Fruit fly (Drosophila melanogaster) whole organism, embryonic: ENCODE results near the gene Lon.

Experiments
- ATbp ChIP-seq: fragments of 200-800 bp; sonication (Bioruptor generic); optimal IDR thresholded peaks from 2 replicates; lab custom pipeline; 2017; ENCODE audit warnings: missing biosample characterization, mild to moderate bottlenecking, missing genetic modification characterization, missing genetic modification reagents
- Atf-2 ChIP-seq: fragments of 200-800 bp; sonication (Bioruptor generic); optimal IDR thresholded peaks from 2 replicates; lab custom pipeline; 2016; ENCODE audit warnings: missing biosample characterization, missing genetic modification characterization
- CG10147 ChIP-seq: fragments of 200-800 bp; sonication (Bioruptor generic); optimal IDR thresholded peaks from 2 replicates; lab custom pipeline; 2019; ENCODE audit warnings: missing biosample characterization, mild to moderate bottlenecking, missing genetic modification characterization, moderate library complexity
- CG10321 ChIP-seq: fragments of 200-800 bp; sonication (Bioruptor generic); IDR thresholded peaks from 2 replicates; pipeline ENCODE4 v1.3.6; 2022; ENCODE audit warnings: missing biosample characterization, missing genetic modification characterization
- CG10959 ChIP-seq: fragments of 200-800 bp; sonication (Bioruptor generic); IDR thresholded peaks from 2 replicates; pipeline ENCODE4 v1.3.6; 2022; ENCODE audit warnings: missing biosample characterization, missing genetic modification characterization
- CG12299 ChIP-seq: fragments of 200-800 bp; sonication (Bioruptor generic); optimal IDR thresholded peaks from 2 replicates; lab custom pipeline; 2018; ENCODE audit warnings: missing biosample characterization, mild to moderate bottlenecking, missing genetic modification characterization
- CG13894 ChIP-seq: fragments of 200-800 bp; sonication (Bioruptor generic); optimal IDR thresholded peaks from 3 replicates; lab custom pipeline; 2018; ENCODE audit warnings: missing biosample characterization, mild to moderate bottlenecking, missing genetic modification characterization, moderate library complexity
- CG14441 ChIP-seq: fragments of 200-800 bp; sonication (Bioruptor generic); IDR thresholded peaks from 2 replicates; pipeline ENCODE4 v1.3.6; 2022; ENCODE audit warnings: missing biosample characterization, missing genetic modification characterization
- CG14667 ChIP-seq: fragments of 200-800 bp; sonication (Bioruptor generic); IDR thresholded peaks from 2 replicates; pipeline ENCODE4 v1.3.6; 2022; ENCODE audit warnings: missing biosample characterization, missing genetic modification characterization
- CG14860 ChIP-seq: fragments of 200-800 bp; sonication (Bioruptor generic); IDR thresholded peaks from 3 replicates; pipeline ENCODE4 v1.3.6; 2022; ENCODE audit warnings: missing biosample characterization, missing genetic modification characterization; ENCODE audit not compliant: partially characterized antibody
- CG15011 ChIP-seq: fragments of 200-800 bp; sonication (Bioruptor generic); optimal IDR thresholded peaks from 3 replicates; lab custom pipeline; 2018; ENCODE audit warnings: missing biosample characterization, mild to moderate bottlenecking, missing genetic modification characterization
- CG15073 ChIP-seq: fragments of 200-800 bp; sonication (Bioruptor generic); optimal IDR thresholded peaks from 2 replicates; lab custom pipeline; 2016; ENCODE audit warnings: missing biosample characterization, missing genetic modification characterization
- CG1602 ChIP-seq: fragments of 200-800 bp; sonication (Bioruptor generic); optimal IDR thresholded peaks from 3 replicates; lab custom pipeline; 2016; ENCODE audit warnings: missing biosample characterization, missing genetic modification characterization
- CG17385 ChIP-seq: fragments of 200-800 bp; sonication (Bioruptor generic); optimal IDR thresholded peaks from 3 replicates; lab custom pipeline; 2018; ENCODE audit warnings: missing biosample characterization, mild to moderate bottlenecking, missing genetic modification characterization
- CG18599 ChIP-seq: fragments of 200-800 bp; sonication (Bioruptor generic); optimal IDR thresholded peaks from 3 replicates; lab custom pipeline; 2017; ENCODE audit warnings: missing biosample characterization, missing genetic modification characterization, mild to moderate bottlenecking, moderate library complexity, missing genetic modification reagents
- CG32767 ChIP-seq: fragments of 200-800 bp; sonication (Bioruptor generic); IDR thresholded peaks from 2 replicates; pipeline ENCODE4 v1.3.6; 2022; ENCODE audit warnings: missing biosample characterization, missing genetic modification characterization
- CG3838 ChIP-seq: fragments of 200-800 bp; sonication (Bioruptor generic); optimal IDR thresholded peaks from 3 replicates; lab custom pipeline; 2016; ENCODE audit warnings: missing biosample characterization, missing genetic modification characterization
- CG5953 ChIP-seq: fragments of 200-800 bp; sonication (Bioruptor generic); IDR thresholded peaks from 2 replicates; pipeline ENCODE4 v1.3.6; 2022; ENCODE audit warnings: missing biosample characterization, missing genetic modification characterization
- CG8089 ChIP-seq: fragments of 200-800 bp; sonication (Bioruptor generic); optimal IDR thresholded peaks from 3 replicates; lab custom pipeline; 2016; ENCODE audit warnings: missing biosample characterization, missing genetic modification characterization
- CG9797 ChIP-seq: fragments of 200-800 bp; sonication (Bioruptor generic); optimal IDR thresholded peaks from 3 replicates; lab custom pipeline; 2018; ENCODE audit warnings: missing biosample characterization, mild to moderate bottlenecking, missing genetic modification characterization
- CG9876 ChIP-seq: fragments of 200-800 bp; sonication (Bioruptor generic); optimal IDR thresholded peaks from 2 replicates; lab custom pipeline; 2016; ENCODE audit warnings: missing biosample characterization, missing genetic modification characterization
- D ChIP-seq, 2 experiments: fragments of 200-800 bp in 1 of 2; fragments of >200 bp in 1 of 2; sonication (Bioruptor generic) in 1 of 2; optimal IDR thresholded peaks; 2 replicates in 1 of 2; 3 replicates in 1 of 2; lab custom pipeline; 2017; ENCODE audit warnings: mild to moderate bottlenecking in 1 of 2, missing biosample characterization in 1 of 2, missing genetic modification characterization in 1 of 2, missing genetic modification reagents in 1 of 2
- Doc2 ChIP-seq: fragments of 200-800 bp; sonication (Bioruptor generic); IDR thresholded peaks from 2 replicates; pipeline ENCODE4 v1.3.6; 2022; ENCODE audit warnings: missing biosample characterization, missing genetic modification characterization
- Dp ChIP-seq: fragments of 200-800 bp; sonication (Bioruptor generic); optimal IDR thresholded peaks from 2 replicates; lab custom pipeline; 2018; ENCODE audit warnings: missing biosample characterization, mild to moderate bottlenecking, missing genetic modification characterization, moderate library complexity
- Fer1 ChIP-seq: fragments of 200-800 bp; sonication (Bioruptor generic); optimal IDR thresholded peaks from 2 replicates; lab custom pipeline; 2017; ENCODE audit warnings: missing biosample characterization, mild to moderate bottlenecking, missing genetic modification characterization
- HLH54F ChIP-seq: fragments of 200-800 bp; sonication (Bioruptor generic); optimal IDR thresholded peaks from 3 replicates; lab custom pipeline; 2016; ENCODE audit warnings: missing biosample characterization, missing genetic modification characterization
- Hey ChIP-seq: fragments of 200-800 bp; sonication (Bioruptor generic); optimal IDR thresholded peaks from 3 replicates; lab custom pipeline; 2018; ENCODE audit warnings: missing biosample characterization, mild to moderate bottlenecking, missing genetic modification characterization
- Hmr ChIP-seq: fragments of 200-800 bp; sonication (Bioruptor generic); optimal IDR thresholded peaks from 3 replicates; lab custom pipeline; 2017; ENCODE audit warnings: mild to moderate bottlenecking, missing biosample characterization, missing genetic modification reagents, missing genetic modification characterization
- MBD-R2 ChIP-seq: fragments of 200-800 bp; sonication (Bioruptor generic); IDR thresholded peaks from 2 replicates; pipeline ENCODE4 v1.3.6; 2022; ENCODE audit warnings: missing biosample characterization, missing genetic modification characterization
- Nf-YA ChIP-seq: fragments of 200-800 bp; sonication (Bioruptor generic); IDR thresholded peaks from 2 replicates; pipeline ENCODE4 v1.3.6; 2022; ENCODE audit warnings: missing biosample characterization, missing genetic modification characterization
- Ravus ChIP-seq: fragments of 200-800 bp; sonication (Bioruptor generic); IDR thresholded peaks from 2 replicates; pipeline ENCODE4 v1.3.6; 2022; ENCODE audit warnings: missing biosample characterization, missing genetic modification characterization
- Rx ChIP-seq: fragments of 200-800 bp; sonication (Bioruptor generic); IDR thresholded peaks from 2 replicates; pipeline ENCODE4 v1.3.6; 2022; ENCODE audit warnings: missing biosample characterization, missing genetic modification characterization
- Sox100B ChIP-seq: fragments of 200-800 bp; sonication (Bioruptor generic); optimal IDR thresholded peaks from 3 replicates; lab custom pipeline; 2018; ENCODE audit warnings: missing biosample characterization, mild to moderate bottlenecking, missing genetic modification characterization
- Tbp ChIP-seq: fragments of >200 bp; optimal IDR thresholded peaks from 2 replicates; lab custom pipeline; 2018; ENCODE audit warnings: missing biosample characterization, missing genetic modification characterization
- Xrp1 ChIP-seq: fragments of 200-800 bp; sonication (Bioruptor generic); IDR thresholded peaks from 2 replicates; pipeline ENCODE4 v1.3.6; 2022; ENCODE audit warnings: missing biosample characterization, missing genetic modification characterization
- danr ChIP-seq: fragments of 200-800 bp; sonication (Bioruptor generic); IDR thresholded peaks from 2 replicates; pipeline ENCODE4 v1.3.6; 2022; ENCODE audit warnings: missing biosample characterization, missing genetic modification characterization
- eve ChIP-seq, 2 experiments: fragments of >200 bp; optimal IDR thresholded peaks; 2 replicates each; lab custom pipeline; 2017; ENCODE audit warnings: missing biosample characterization in 2 of 2, missing genetic modification characterization in 2 of 2
- gro ChIP-seq: fragments of 200-800 bp; sonication (Bioruptor generic); optimal IDR thresholded peaks from 2 replicates; lab custom pipeline; 2016; ENCODE audit warnings: missing biosample characterization, missing genetic modification characterization
- hb ChIP-seq: fragments of 200-800 bp; sonication (Bioruptor generic); IDR thresholded peaks from 3 replicates; pipeline ENCODE4 v1.3.6; 2022; ENCODE audit warnings: missing biosample characterization, missing genetic modification characterization; ENCODE audit not compliant: partially characterized antibody
- jumu ChIP-seq: fragments of 200-800 bp; sonication (Bioruptor generic); optimal IDR thresholded peaks from 3 replicates; lab custom pipeline; 2016; ENCODE audit warnings: missing biosample characterization, missing genetic modification characterization
- lilli ChIP-seq: fragments of 200-800 bp; sonication (Bioruptor generic); optimal IDR thresholded peaks from 3 replicates; lab custom pipeline; 2016; ENCODE audit warnings: missing biosample characterization, missing genetic modification characterization
- onecut ChIP-seq: fragments of 200-800 bp; sonication (Bioruptor generic); IDR thresholded peaks from 2 replicates; pipeline ENCODE4 v1.3.6; 2022; ENCODE audit warnings: missing biosample characterization, missing genetic modification characterization
- repo ChIP-seq: fragments of 200-800 bp; sonication (Bioruptor generic); optimal IDR thresholded peaks from 2 replicates; lab custom pipeline; 2016; ENCODE audit warnings: missing biosample characterization, missing genetic modification characterization
- sisA ChIP-seq: fragments of 200-800 bp; sonication (Bioruptor generic); IDR thresholded peaks from 2 replicates; pipeline ENCODE4 v1.3.6; 2022; ENCODE audit warnings: missing biosample characterization, missing genetic modification characterization
- tll ChIP-seq, 2 experiments: fragments of 200-800 bp in 1 of 2; fragments of >200 bp in 1 of 2; sonication (Bioruptor generic) in 1 of 2; optimal IDR thresholded peaks; 2 replicates each; lab custom pipeline; 2017 to 2019; ENCODE audit warnings: missing biosample characterization in 2 of 2, missing genetic modification characterization in 2 of 2, mild to moderate bottlenecking in 1 of 2, moderate library complexity in 1 of 2
- trh ChIP-seq: fragments of 200-800 bp; sonication (Bioruptor generic); optimal IDR thresholded peaks from 2 replicates; lab custom pipeline; 2016; ENCODE audit warnings: missing biosample characterization, missing genetic modification characterization
- vnd ChIP-seq: fragments of 200-800 bp; sonication (Bioruptor generic); IDR thresholded peaks from 3 replicates; pipeline ENCODE4 v1.3.6; 2022; ENCODE audit warnings: missing biosample characterization, missing genetic modification characterization; ENCODE audit not compliant: partially characterized antibody
- wdn ChIP-seq: fragments of 200-800 bp; sonication (Bioruptor generic); IDR thresholded peaks from 2 replicates; pipeline ENCODE4 v1.3.6; 2022; ENCODE audit warnings: missing biosample characterization, missing genetic modification characterization
- zen2 ChIP-seq: fragments of 200-800 bp; sonication (Bioruptor generic); IDR thresholded peaks from 3 replicates; pipeline ENCODE4 v1.3.6; 2022; ENCODE audit warnings: missing biosample characterization, missing genetic modification characterization; ENCODE audit not compliant: partially characterized antibody

Lon gene

DNA sequence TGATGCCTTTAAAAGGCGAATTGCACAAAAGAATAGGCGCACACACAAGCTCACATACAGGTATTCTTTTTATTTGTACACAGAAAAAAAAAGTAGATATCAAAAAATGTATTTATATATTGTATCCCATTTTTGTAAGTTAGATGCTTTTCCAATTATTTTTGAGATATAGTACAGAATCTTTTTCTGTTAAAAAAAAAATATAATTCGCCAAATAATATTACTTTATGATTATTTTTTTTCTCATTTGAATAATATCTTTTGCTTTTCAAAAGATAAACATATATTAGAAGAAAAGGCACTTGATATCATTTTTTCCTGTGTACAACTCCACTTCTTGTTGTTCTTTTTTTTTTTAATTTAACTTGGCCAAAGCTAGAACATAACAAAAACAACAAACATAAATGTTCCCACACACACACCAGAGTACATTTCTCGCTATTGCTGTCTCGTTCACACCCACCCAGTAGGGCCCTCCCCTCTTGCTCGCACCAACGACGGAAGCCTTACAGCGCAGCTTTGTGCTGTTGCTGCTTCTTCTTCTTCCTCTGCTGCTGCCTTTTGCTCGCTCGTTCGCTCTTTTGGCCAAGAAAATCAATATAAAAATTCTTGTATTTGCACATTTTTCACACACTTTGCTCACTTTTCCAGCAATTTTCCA lies 22.9 kb upstream of the Lon start (continued):
- TF ChIP-seq Hey (tag; lab: Kevin White, UChicago) (no peak), Hmr (peak; percentile 82), sisA (GFP tag; lab: Robert Waterston, UW) (no peak; the same call in 1 of the 2 replicates), Sox100B (GFP tag; lab: Kevin White, UChicago) (peak; percentile 83), wdn (peak; percentile 29; the same call in 1 of the 2 replicates), Nf-YA (0 out of 2 replicates have a peak, but pooled peaks have one; percentile 39), repo (no peak), Xrp1 (GFP tag; lab: Robert Waterston, UW) (peak; percentile 83), HLH54F (no peak), CG8089 (GFP tag; lab: Kevin White, UChicago) (no peak), trh (no peak), vnd (no peak), ATbp (GFP tag; lab: Kevin White, UChicago) (peak; percentile 33), MBD-R2 (GFP tag; lab: Robert Waterston, UW) (peak; percentile 26; the same call in 1 of the 2 replicates), eve (GFP tag; optimal IDR thresholded peaks at IDR 0.05; lab: Kevin White, UChicago) (peak in 1 of 2 experiments; percentile 71), D (optimal IDR thresholded peaks at IDR 0.05; lab: Kevin White, UChicago) (no peak), D (GFP tag; optimal IDR thresholded peaks at IDR 0.05; lab: Kevin White, UChicago) (peak; percentile 64), zen2 (no peak), danr (GFP tag; lab: Robert Waterston, UW) (peak; percentile 23; the same call in 1 of the 2 replicates), CG9876 (no peak), CG9797 (GFP tag; lab: Kevin White, UChicago) (no peak), CG10147 (peak; percentile 83), CG12299 (peak; percentile 76), Ravus (GFP tag; lab: Robert Waterston, UW) (peak; percentile 69), CG15073 (no peak), hb (GFP tag; lab: Robert Waterston, UW) (no peak), CG13894 (tag; lab: Kevin White, UChicago) (peak; percentile 65), Doc2 (GFP tag; lab: Robert Waterston, UW) (no peak), onecut (GFP tag; lab: Robert Waterston, UW) (peak; percentile 96), Dp (GFP tag; lab: Kevin White, UChicago) (no peak), CG14667 (GFP tag; lab: Robert Waterston, UW) (peak; percentile 71), CG14860 (GFP tag; lab: Robert Waterston, UW) (no peak), Fer1 (GFP tag; lab: Kevin White, UChicago) (peak; percentile 57), lilli (GFP tag; lab: Kevin White, UChicago) (no peak), CG17385 (GFP tag; lab: Kevin White, UChicago) (peak; percentile 93), Atf-2 (GFP tag; lab: Kevin White, UChicago) (no peak), CG15011 (GFP tag; lab: Kevin White, UChicago) (peak; percentile 62), CG10959 (no peak), jumu (GFP tag; lab: Kevin White, UChicago) (no peak), CG10321 (GFP tag; lab: Robert Waterston, UW) (peak; percentile 55), Tbp (no peak), CG5953 (GFP tag; lab: Robert Waterston, UW) (no peak), CG3838 (no peak), gro (GFP tag; lab: Kevin White, UChicago) (no peak), CG1602 (GFP tag; lab: Kevin White, UChicago) (peak; percentile 47), CG14441 (GFP tag; lab: Robert Waterston, UW) (no peak; the same call in 1 of the 2 replicates), tll (GFP tag; optimal IDR thresholded peaks at IDR 0.05; lab: Kevin White, UChicago) (no peak), CG18599 (GFP tag; lab: Kevin White, UChicago) (peak; percentile 84), CG32767 (GFP tag; lab: Robert Waterston, UW) (peak; percentile 26; the same call in 1 of the 2 replicates), Rx (GFP tag; lab: Robert Waterston, UW) (no peak)
